Fruit fly (Drosophila melanogaster): ENCODE results near the gene CG11999.

CG11999 gene

DNA sequence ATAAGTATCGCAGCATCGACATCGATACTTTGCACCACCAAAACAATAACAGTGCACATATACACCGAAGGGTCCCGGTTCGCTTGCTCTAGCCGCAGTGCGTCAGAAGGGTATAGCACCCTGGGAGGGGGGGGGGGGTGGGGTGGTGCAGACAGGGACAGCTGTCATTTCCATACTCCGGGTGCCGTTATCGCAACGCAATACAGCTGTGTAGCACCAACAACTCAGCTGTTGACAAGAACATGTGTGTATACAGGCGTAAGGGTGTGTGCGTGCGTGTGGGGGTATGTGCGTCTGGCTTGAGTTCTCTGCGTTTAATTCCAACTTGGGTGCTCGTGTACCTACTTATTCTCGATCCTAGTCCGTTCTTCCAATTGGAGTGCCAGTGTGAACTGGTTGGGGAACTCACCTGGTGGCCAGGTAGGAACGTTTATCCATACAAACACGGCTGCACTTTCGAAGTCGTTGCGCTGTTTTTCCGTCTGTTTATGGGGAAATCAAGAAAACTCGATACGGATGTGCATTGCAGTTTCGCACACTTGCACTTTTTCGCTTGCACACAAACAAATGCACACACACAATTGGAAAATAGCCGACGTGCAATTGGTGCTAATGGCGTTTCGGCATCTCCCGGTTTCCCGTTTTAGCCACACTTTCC, 13.1 kb upstream of the CG11999 start:
- TF ChIP-seq Mnt (GFP tag; optimal IDR thresholded peaks at IDR 0.05) (no peak), CG11617 (GFP tag; optimal IDR thresholded peaks at IDR 0.05) (peak; percentile 39), bab1 (GFP tag; optimal IDR thresholded peaks at IDR 0.05) (no peak), tj (GFP tag; optimal IDR thresholded peaks at IDR 0.05) (peak; percentile 90), kay (GFP tag; ENCODE audit: borderline replicate concordance) (no peak), Crg-1 (GFP tag; optimal IDR thresholded peaks at IDR 0.05) (no peak), toe (GFP tag; optimal IDR thresholded peaks at IDR 0.05) (no peak), CG12768 (GFP tag; optimal IDR thresholded peaks at IDR 0.05) (peak; percentile 48), CG33017 (tag; optimal IDR thresholded peaks at IDR 0.05) (peak; percentile 48), cic (GFP tag; optimal IDR thresholded peaks at IDR 0.05) (peak; percentile 87), CG7045 (GFP tag; optimal IDR thresholded peaks at IDR 0.05) (peak; percentile 21), Hr96 (GFP tag; optimal IDR thresholded peaks at IDR 0.05) (no peak), Clk (GFP tag; optimal IDR thresholded peaks at IDR 0.05) (no peak), ovo (GFP tag; optimal IDR thresholded peaks at IDR 0.05) (peak; percentile 90), cnc (optimal IDR thresholded peaks at IDR 0.05) (no peak), pad (GFP tag; optimal IDR thresholded peaks at IDR 0.05) (peak; percentile 59), CG5204 (GFP tag; optimal IDR thresholded peaks at IDR 0.05) (no peak), CG7101 (tag; optimal IDR thresholded peaks at IDR 0.05) (no peak), CG14711 (tag; optimal IDR thresholded peaks at IDR 0.05) (no peak), CG1620 (GFP tag; optimal IDR thresholded peaks at IDR 0.05) (no peak)

DNA sequence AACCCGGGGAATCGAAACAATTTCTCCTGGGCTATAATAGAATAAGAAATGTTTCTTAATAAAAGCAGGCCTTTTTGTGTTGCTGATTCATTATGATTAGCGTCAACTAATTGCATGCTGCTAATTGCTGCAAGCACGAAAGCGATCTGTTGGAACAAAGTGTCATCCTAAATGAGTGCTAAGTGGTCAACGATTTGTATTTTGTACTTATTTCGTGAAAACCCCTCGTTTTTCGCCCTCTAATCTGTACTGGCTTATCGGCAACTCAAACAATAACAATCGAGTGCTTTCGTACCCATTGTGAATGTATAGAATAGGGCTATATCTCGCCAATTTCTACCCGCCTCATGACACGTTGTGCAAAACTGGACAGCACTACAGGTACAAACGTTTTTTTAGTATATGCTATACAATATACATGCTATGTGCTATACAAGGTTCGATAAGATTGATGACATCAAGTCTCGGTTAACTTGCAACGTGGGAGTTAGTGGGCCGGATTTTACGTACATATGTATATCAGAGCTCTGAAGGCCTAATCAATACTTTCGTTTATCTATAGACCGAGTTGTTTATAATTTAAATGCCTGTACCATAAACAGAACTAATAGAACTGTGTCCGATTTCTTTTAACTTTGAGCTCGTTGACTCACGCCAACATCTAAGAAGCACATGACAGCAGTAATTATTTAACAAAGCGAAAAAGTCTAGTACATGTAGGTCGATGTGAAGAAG, 10.2 kb upstream of the CG11999 start:
- TF ChIP-seq cnc (optimal IDR thresholded peaks at IDR 0.05) (no peak), CG33017 (tag; optimal IDR thresholded peaks at IDR 0.05) (peak; percentile 6), CG14711 (tag; optimal IDR thresholded peaks at IDR 0.05) (no peak), cic (GFP tag; optimal IDR thresholded peaks at IDR 0.05) (peak; percentile 79), CG7101 (tag; optimal IDR thresholded peaks at IDR 0.05) (peak; percentile 3), Mnt (GFP tag; optimal IDR thresholded peaks at IDR 0.05) (peak; percentile 60), pad (GFP tag; optimal IDR thresholded peaks at IDR 0.05) (no peak), kay (GFP tag; ENCODE audit: borderline replicate concordance) (peak; percentile 96), CG5204 (GFP tag; optimal IDR thresholded peaks at IDR 0.05) (no peak), Crg-1 (GFP tag; optimal IDR thresholded peaks at IDR 0.05) (no peak), CG12768 (GFP tag; optimal IDR thresholded peaks at IDR 0.05) (no peak)

DNA sequence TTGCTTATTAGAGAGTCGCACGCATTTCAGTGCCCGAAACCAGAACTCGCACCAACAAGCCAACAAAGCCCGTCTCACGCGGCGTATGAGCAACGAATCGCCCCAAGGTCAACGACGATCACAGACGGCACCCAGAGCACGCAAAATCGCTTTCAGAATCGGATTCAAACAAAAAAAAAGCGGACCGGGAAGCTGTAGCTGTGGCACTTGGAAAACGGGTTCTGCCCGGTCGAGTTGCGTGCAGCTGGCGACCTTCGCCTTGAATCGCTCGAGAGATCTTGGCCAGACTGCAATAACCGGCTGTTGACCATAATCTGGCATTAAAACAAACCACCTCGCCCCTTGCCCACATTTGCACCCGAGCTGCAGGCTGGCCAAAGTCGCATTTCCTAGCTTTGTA, 8.9 kb upstream of the CG11999 start:
- TF ChIP-seq pad (GFP tag; optimal IDR thresholded peaks at IDR 0.05) (no peak), toe (GFP tag; optimal IDR thresholded peaks at IDR 0.05) (no peak), CG5204 (GFP tag; optimal IDR thresholded peaks at IDR 0.05) (no peak)

DNA sequence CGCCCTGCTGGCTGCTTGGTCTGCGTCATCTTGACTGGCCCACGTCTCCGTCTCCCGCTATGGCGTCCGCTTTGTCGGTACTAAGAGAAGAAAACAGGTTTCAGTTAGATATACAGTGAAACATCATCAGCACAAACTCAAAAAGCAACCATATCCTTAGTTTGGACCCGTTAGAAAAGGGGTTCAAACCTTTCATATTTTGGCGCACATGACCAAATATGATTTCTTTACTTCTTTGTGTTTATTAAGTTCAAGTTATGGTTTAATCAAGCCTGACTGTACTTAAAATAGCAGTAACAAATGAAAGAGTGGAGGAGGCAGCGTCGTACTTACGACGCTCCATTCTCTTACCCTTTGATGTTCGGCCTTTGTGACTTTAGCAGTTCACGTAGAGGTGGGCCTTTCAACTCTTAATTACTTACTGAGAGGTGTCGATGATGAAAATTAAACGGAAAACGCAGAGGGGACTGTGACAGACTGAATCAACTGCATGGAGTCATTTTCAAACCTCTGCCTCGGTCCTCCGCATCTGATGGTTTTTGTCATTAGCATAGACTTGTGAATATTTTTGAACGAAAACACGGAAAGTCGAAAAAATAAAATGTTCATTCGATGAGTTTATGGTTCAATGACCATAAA, 7.3 kb upstream of the CG11999 start:
- TF ChIP-seq pad (GFP tag; optimal IDR thresholded peaks at IDR 0.05) (no peak), cnc (optimal IDR thresholded peaks at IDR 0.05) (no peak), CG14711 (tag; optimal IDR thresholded peaks at IDR 0.05) (peak; percentile 18), CG33017 (tag; optimal IDR thresholded peaks at IDR 0.05) (peak; percentile 11)

DNA sequence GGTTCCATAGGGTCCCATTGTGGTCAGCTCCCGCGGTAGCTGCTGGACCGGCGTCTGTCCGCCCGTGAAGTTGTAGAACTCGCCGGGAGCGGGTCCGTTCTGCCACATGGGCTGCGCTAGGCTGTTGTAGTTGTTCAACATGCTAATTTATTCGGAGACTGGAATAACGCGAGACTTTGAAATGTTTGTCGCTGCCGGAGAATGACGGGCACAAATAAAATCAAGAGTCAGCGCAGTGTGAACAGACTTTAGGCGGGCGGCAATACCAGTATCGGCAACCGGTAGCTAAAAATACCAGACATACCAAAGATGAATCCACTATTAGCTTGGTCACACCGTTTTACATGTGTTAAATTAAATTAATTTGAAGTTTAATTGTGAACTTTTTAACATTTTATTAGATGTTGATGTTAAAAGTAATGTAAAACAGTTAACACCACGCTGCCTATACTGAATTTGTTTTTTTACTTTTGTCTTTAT, 3.4 kb upstream of the CG11999 start, which contains the start of gene Prosbeta7:
Gene Prosbeta7, minus strand, starts transcription at position 430 of the 480 bp plus-strand sequence.
- TF ChIP-seq CG1620 (GFP tag; optimal IDR thresholded peaks at IDR 0.05) (no peak), cnc (optimal IDR thresholded peaks at IDR 0.05) (peak; percentile 96 to 98), Mnt (GFP tag; optimal IDR thresholded peaks at IDR 0.05) (peak; percentile 11), cic (GFP tag; optimal IDR thresholded peaks at IDR 0.05) (peak; percentile 6), bab1 (GFP tag; optimal IDR thresholded peaks at IDR 0.05) (peak; percentile 53)

DNA sequence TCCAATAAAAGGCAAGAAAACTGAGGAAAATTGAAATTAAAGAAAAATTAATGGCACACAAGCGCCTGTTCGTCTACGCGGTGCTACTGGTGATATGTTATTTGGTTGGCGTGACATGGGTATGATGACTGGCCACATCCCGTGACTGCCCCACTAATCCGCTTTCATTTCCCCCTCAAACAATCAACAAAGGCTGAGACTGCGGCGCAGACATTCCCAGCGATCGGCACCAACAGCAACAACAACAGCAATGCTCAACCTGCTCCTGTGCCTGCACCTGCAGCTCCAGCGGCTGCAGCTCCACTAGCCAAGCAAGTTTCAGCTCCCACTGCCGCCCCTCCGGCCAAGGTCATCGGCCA, 567 bp upstream of the CG11999 start:
- TF ChIP-seq CG14711 (tag; optimal IDR thresholded peaks at IDR 0.05) = no peak
- no peak for TF ChIP-seq CG7045 (GFP tag; optimal IDR thresholded peaks at IDR 0.05)
- TF ChIP-seq Hr96 (GFP tag; optimal IDR thresholded peaks at IDR 0.05) = no peak
- TF ChIP-seq CG7101 (tag; optimal IDR thresholded peaks at IDR 0.05) = no peak
- TF ChIP-seq cic (GFP tag; optimal IDR thresholded peaks at IDR 0.05) = no peak
- no peak for TF ChIP-seq CG1620 (GFP tag; optimal IDR thresholded peaks at IDR 0.05)
- TF ChIP-seq kay (GFP tag; ENCODE audit: borderline replicate concordance) = no peak
- no peak for TF ChIP-seq tj (GFP tag; optimal IDR thresholded peaks at IDR 0.05)
- no peak for TF ChIP-seq Clk (GFP tag; optimal IDR thresholded peaks at IDR 0.05)
- no peak for TF ChIP-seq CG5204 (GFP tag; optimal IDR thresholded peaks at IDR 0.05)
- no peak for TF ChIP-seq Mnt (GFP tag; optimal IDR thresholded peaks at IDR 0.05)
- no peak for TF ChIP-seq CG12768 (GFP tag; optimal IDR thresholded peaks at IDR 0.05)
- TF ChIP-seq CG33017 (tag; optimal IDR thresholded peaks at IDR 0.05) = no peak

Data from whole organism, adult.